Worm (Caenorhabditis elegans): ENCODE results near the gene ssu-2.

DNA sequence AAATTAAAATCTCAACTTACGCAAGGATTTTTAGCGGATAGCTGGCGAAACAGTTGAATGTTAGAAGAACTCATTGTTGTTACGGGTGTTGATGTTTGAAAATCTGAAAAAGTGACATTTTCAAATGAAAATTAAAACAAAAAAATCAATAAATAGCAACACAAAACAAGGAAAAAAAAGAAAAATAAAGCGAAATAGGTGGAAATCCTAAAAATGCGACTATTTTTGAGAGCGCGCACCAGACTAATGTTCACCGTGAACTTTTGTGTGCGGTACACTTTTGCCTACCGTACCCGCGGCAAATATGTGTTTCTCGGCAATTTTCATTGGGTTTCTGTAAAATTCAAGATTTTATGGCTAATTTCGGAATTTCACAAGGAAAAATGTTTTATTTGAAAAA, 56.1 kb downstream of the ssu-2 start, which contains the start of gene F55B11.6:
- no peak for TF ChIP-seq ceh-40 (GFP tag; IDR thresholded peaks at IDR 0.05)
- no peak for TF ChIP-seq ama-1 (optimal IDR thresholded peaks at IDR 0.05)
- TF ChIP-seq ama-1 (GFP tag; optimal IDR thresholded peaks at IDR 0.05), result no peak
- TF ChIP-seq hlh-12 (tag; optimal IDR thresholded peaks at IDR 0.05), result no peak
- no peak for TF ChIP-seq let-607 (tag; optimal IDR thresholded peaks at IDR 0.05)
- TF ChIP-seq lin-40 (tag; optimal IDR thresholded peaks at IDR 0.05), result no peak
- TF ChIP-seq Y56A3A.18 (GFP tag; IDR thresholded peaks at IDR 0.05), result no peak
- no peak for TF ChIP-seq ztf-6 (GFP tag; IDR thresholded peaks at IDR 0.05)

Measured in whole organism, young adult.